Fruit fly (Drosophila melanogaster) whole organism, prepupa: ENCODE results near the gene CG2924.

Experiments
- CG10669 ChIP-seq: fragments of 200-800 bp; sonication (Bioruptor generic); optimal IDR thresholded peaks from 3 replicates; lab custom pipeline; 2018; ENCODE audit warnings: missing biosample characterization, mild to moderate bottlenecking, missing genetic modification characterization, moderate library complexity
- CG11762 ChIP-seq: fragments of 200-800 bp; sonication (Bioruptor generic); optimal IDR thresholded peaks from 3 replicates; lab custom pipeline; 2016; ENCODE audit warnings: missing biosample characterization, missing genetic modification characterization; ENCODE audit not compliant: insufficient read depth
- CG15336 ChIP-seq: fragments of 200-800 bp; sonication (Bioruptor generic); IDR thresholded peaks from 2 replicates; pipeline ENCODE4 v1.3.6; 2022; ENCODE audit warnings: missing biosample characterization, missing genetic modification characterization
- CG16779 ChIP-seq: fragments of 200-800 bp; sonication (Bioruptor generic); optimal IDR thresholded peaks from 3 replicates; lab custom pipeline; 2017; ENCODE audit warnings: missing biosample characterization, mild to moderate bottlenecking, missing genetic modification characterization
- CG32006 ChIP-seq: fragments of 200-800 bp; sonication (Bioruptor generic); optimal IDR thresholded peaks from 3 replicates; lab custom pipeline; 2017; ENCODE audit warnings: missing biosample characterization, mild to moderate bottlenecking, missing genetic modification characterization
- CG6163 ChIP-seq: fragments of 200-800 bp; sonication (Bioruptor generic); IDR thresholded peaks from 3 replicates; pipeline ENCODE4 v1.3.6; 2022; ENCODE audit warnings: missing biosample characterization, missing genetic modification characterization
- Eip75B ChIP-seq: fragments of 200-800 bp; sonication (Bioruptor generic); optimal IDR thresholded peaks from 3 replicates; lab custom pipeline; 2016; ENCODE audit warnings: missing biosample characterization, missing genetic modification characterization
- Hr38 ChIP-seq: sonication (Bioruptor generic); optimal IDR thresholded peaks from 2 replicates; lab custom pipeline; 2016; ENCODE audit warnings: missing biosample characterization, missing genetic modification characterization
- OdsH ChIP-seq: fragments of 200-800 bp; sonication (Bioruptor generic); optimal IDR thresholded peaks from 3 replicates; lab custom pipeline; 2016; ENCODE audit warnings: missing biosample characterization, missing genetic modification characterization
- dsx ChIP-seq: fragments of 200-800 bp; optimal IDR thresholded peaks from 3 replicates; lab custom pipeline; 2019; ENCODE audit warnings: missing biosample characterization, mild to moderate bottlenecking, missing genetic modification characterization, moderate library complexity; ENCODE audit not compliant: poor library complexity, severe bottlenecking
- fkh ChIP-seq: fragments of 200-800 bp; sonication (Bioruptor generic); optimal IDR thresholded peaks from 3 replicates; lab custom pipeline; 2017; ENCODE audit warnings: missing biosample characterization, mild to moderate bottlenecking, missing genetic modification characterization, moderate library complexity

- TF ChIP-seq CG15336 (peak; percentile 50; the same call in 1 of the 2 replicates), fkh (GFP tag; lab: Kevin White, UChicago) (no peak), OdsH (GFP tag; lab: Kevin White, UChicago) (no peak), CG6163 (no peak), CG11762 (GFP tag; lab: Kevin White, UChicago) (no peak), CG10669 (GFP tag; lab: Kevin White, UChicago) (peak; percentile 18), CG16779 (tag; lab: Kevin White, UChicago) (no peak), Hr38 (GFP tag; lab: Kevin White, UChicago) (no peak), CG32006 (GFP tag; lab: Kevin White, UChicago) (peak; percentile 43), Eip75B (no peak), dsx (no peak)
Measured at dm6 chrX:2258602-2259233, 11.8 kb downstream of the CG2924 start.
